Fruit fly (Drosophila melanogaster): ENCODE measurements around the gene CG17159.

dm6 chrX:23089087-23089732, 3.2 kb downstream of the CG17159 start:
- no peak for TF ChIP-seq CG8478 (optimal IDR thresholded peaks at IDR 0.05)
- TF ChIP-seq CTCF (optimal IDR thresholded peaks at IDR 0.05), result peak; percentile 76 to 77

Data from S2 (cell line).